Fruit fly (Drosophila melanogaster) whole organism, embryonic: ENCODE measurements around the gene papi.

ENCODE experiments used
- Atf3 ChIP-seq: fragments of 200-800 bp; sonication (Bioruptor generic); optimal IDR thresholded peaks from 3 replicates; lab custom pipeline; 2016; ENCODE audit warnings: missing biosample characterization, missing genetic modification characterization
- CG10543 ChIP-seq: fragments of 200-800 bp; sonication (Bioruptor generic); optimal IDR thresholded peaks from 3 replicates; lab custom pipeline; 2017; ENCODE audit warnings: missing biosample characterization, mild to moderate bottlenecking, missing genetic modification characterization, moderate library complexity
- CG11456 ChIP-seq: fragments of 200-800 bp; sonication (Bioruptor generic); IDR thresholded peaks from 3 replicates; pipeline ENCODE4 v1.3.6; 2022; ENCODE audit warnings: missing biosample characterization, missing genetic modification characterization
- CG12071 ChIP-seq: fragments of 200-800 bp; sonication (Bioruptor generic); optimal IDR thresholded peaks from 3 replicates; lab custom pipeline; 2018; ENCODE audit warnings: missing biosample characterization, mild to moderate bottlenecking, missing genetic modification characterization
- CG12219 ChIP-seq: fragments of 200-800 bp; sonication (Bioruptor generic); optimal IDR thresholded peaks from 3 replicates; lab custom pipeline; 2018; ENCODE audit warnings: missing biosample characterization, mild to moderate bottlenecking, missing genetic modification characterization
- CG12236 ChIP-seq: fragments of 200-800 bp; sonication (Bioruptor generic); optimal IDR thresholded peaks from 2 replicates; lab custom pipeline; 2016; ENCODE audit warnings: missing biosample characterization, missing genetic modification characterization
- CG12769 ChIP-seq: fragments of 200-800 bp; sonication (Bioruptor generic); optimal IDR thresholded peaks from 2 replicates; lab custom pipeline; 2019; ENCODE audit warnings: missing biosample characterization, mild to moderate bottlenecking, missing genetic modification characterization, moderate library complexity
- CG12942 ChIP-seq: fragments of 200-800 bp; sonication (Bioruptor generic); optimal IDR thresholded peaks from 3 replicates; lab custom pipeline; 2016; ENCODE audit warnings: missing biosample characterization, missing genetic modification characterization
- CG15011 ChIP-seq: fragments of 200-800 bp; sonication (Bioruptor generic); optimal IDR thresholded peaks from 3 replicates; lab custom pipeline; 2018; ENCODE audit warnings: missing biosample characterization, mild to moderate bottlenecking, missing genetic modification characterization
- CG16863 ChIP-seq: fragments of 200-800 bp; sonication (Bioruptor generic); optimal IDR thresholded peaks from 3 replicates; lab custom pipeline; 2016; ENCODE audit warnings: missing biosample characterization, missing genetic modification characterization
- CG17328 ChIP-seq: fragments of 200-800 bp; sonication (Bioruptor generic); IDR thresholded peaks from 2 replicates; pipeline ENCODE4 v1.3.6; 2022; ENCODE audit warnings: missing biosample characterization, missing genetic modification characterization
- CG17912 ChIP-seq: fragments of 200-800 bp; sonication (Bioruptor generic); optimal IDR thresholded peaks from 2 replicates; lab custom pipeline; 2018; ENCODE audit warnings: missing biosample characterization, mild to moderate bottlenecking, missing genetic modification characterization
- CG30020 ChIP-seq: fragments of 200-800 bp; optimal IDR thresholded peaks from 2 replicates; lab custom pipeline; 2019; ENCODE audit warnings: missing biosample characterization, mild to moderate bottlenecking, missing genetic modification characterization, moderate library complexity
- CG31388 ChIP-seq: fragments of 200-800 bp; sonication (Bioruptor generic); optimal IDR thresholded peaks from 2 replicates; lab custom pipeline; 2016; ENCODE audit warnings: missing biosample characterization, missing genetic modification characterization
- CG33213 ChIP-seq: fragments of 200-800 bp; sonication (Bioruptor generic); optimal IDR thresholded peaks from 3 replicates; lab custom pipeline; 2016; ENCODE audit warnings: missing biosample characterization, missing genetic modification characterization
- CG3726 ChIP-seq: fragments of 200-800 bp; sonication (Bioruptor generic); IDR thresholded peaks from 3 replicates; pipeline ENCODE4, ENCODE4 v1.3.6; 2022; ENCODE audit warnings: missing biosample characterization, missing genetic modification characterization
- CG4404 ChIP-seq: fragments of 200-800 bp; sonication (Bioruptor generic); IDR thresholded peaks from 2 replicates; pipeline ENCODE4 v1.3.6; 2022; ENCODE audit warnings: missing biosample characterization, missing genetic modification characterization
- CG6791 ChIP-seq: fragments of 200-800 bp; sonication (Bioruptor generic); IDR thresholded peaks from 3 replicates; pipeline ENCODE4 v1.3.6; 2022; ENCODE audit warnings: missing biosample characterization, missing genetic modification characterization; ENCODE audit not compliant: partially characterized antibody
- CG9215 ChIP-seq: fragments of 200-800 bp; sonication (Bioruptor generic); IDR thresholded peaks from 2 replicates; pipeline ENCODE4 v1.3.6; 2022; ENCODE audit warnings: missing biosample characterization, missing genetic modification characterization
- CTCF ChIP-seq: fragments of 200-800 bp; sonication (Bioruptor generic); optimal IDR thresholded peaks from 2 replicates; lab custom pipeline; 2017; ENCODE audit warnings: missing biosample characterization, mild to moderate bottlenecking, missing genetic modification characterization, moderate library complexity
- Chrac-16 ChIP-seq: fragments of 200-800 bp; sonication (Bioruptor generic); optimal IDR thresholded peaks from 3 replicates; lab custom pipeline; 2016; ENCODE audit warnings: missing biosample characterization, missing genetic modification characterization
- D ChIP-seq, 2 experiments: fragments of 200-800 bp in 1 of 2; fragments of >200 bp in 1 of 2; sonication (Bioruptor generic) in 1 of 2; optimal IDR thresholded peaks; 2 replicates in 1 of 2; 3 replicates in 1 of 2; lab custom pipeline; 2017; ENCODE audit warnings: mild to moderate bottlenecking in 1 of 2, missing biosample characterization in 1 of 2, missing genetic modification characterization in 1 of 2, missing genetic modification reagents in 1 of 2
- Drgx ChIP-seq: fragments of 200-800 bp; sonication (Bioruptor generic); IDR thresholded peaks from 2 replicates; pipeline ENCODE4 v1.3.6; 2022; ENCODE audit warnings: missing biosample characterization, missing genetic modification characterization
- H15 ChIP-seq: fragments of 200-800 bp; sonication (Bioruptor generic); IDR thresholded peaks from 3 replicates; pipeline ENCODE4 v1.3.6; 2022; ENCODE audit warnings: missing biosample characterization, missing genetic modification characterization
- HLHmδ ChIP-seq: fragments of 200-800 bp; sonication (Bioruptor generic); optimal IDR thresholded peaks from 2 replicates; lab custom pipeline; 2018; ENCODE audit warnings: missing biosample characterization, mild to moderate bottlenecking, missing genetic modification characterization, moderate library complexity
- Lpt ChIP-seq: fragments of >200 bp; optimal IDR thresholded peaks from 2 replicates; lab custom pipeline; 2018; ENCODE audit warnings: missing biosample characterization, missing genetic modification characterization
- MESR4 ChIP-seq: fragments of 200-800 bp; sonication (Bioruptor generic); optimal IDR thresholded peaks from 2 replicates; lab custom pipeline; 2018; ENCODE audit warnings: missing biosample characterization, mild to moderate bottlenecking, missing genetic modification characterization, moderate library complexity
- Oaz ChIP-seq: fragments of 200-800 bp; sonication (Bioruptor generic); IDR thresholded peaks from 2 replicates; pipeline ENCODE4 v1.3.6; 2022; ENCODE audit warnings: missing biosample characterization, missing genetic modification characterization
- Pdp1 ChIP-seq, 2 experiments: fragments of 200-800 bp; sonication (Bioruptor generic); optimal IDR thresholded peaks; 3 replicates each; lab custom pipeline; 2016; ENCODE audit warnings: missing biosample characterization in 2 of 2, missing genetic modification characterization in 2 of 2, mild to moderate bottlenecking in 1 of 2, moderate library complexity in 1 of 2
- Spps ChIP-seq: fragments of 200-800 bp; sonication (Bioruptor generic); optimal IDR thresholded peaks from 2 replicates; lab custom pipeline; 2018; ENCODE audit warnings: missing biosample characterization, mild to moderate bottlenecking, missing genetic modification characterization
- Sry-δ ChIP-seq: fragments of 200-800 bp; sonication (Bioruptor generic); optimal IDR thresholded peaks from 2 replicates; lab custom pipeline; 2016; ENCODE audit warnings: missing biosample characterization, missing genetic modification characterization
- abd-A ChIP-seq: fragments of 200-800 bp; sonication (Bioruptor generic); optimal IDR thresholded peaks from 3 replicates; lab custom pipeline; 2019; ENCODE audit warnings: missing biosample characterization, mild to moderate bottlenecking, missing genetic modification characterization, moderate library complexity
- ase ChIP-seq: fragments of 200-800 bp; sonication (Bioruptor generic); IDR thresholded peaks from 3 replicates; pipeline ENCODE4 v1.3.6; 2022; ENCODE audit warnings: missing biosample characterization, missing genetic modification characterization
- cg ChIP-seq: fragments of 200-800 bp; sonication (Bioruptor generic); optimal IDR thresholded peaks from 3 replicates; lab custom pipeline; 2019; ENCODE audit warnings: missing biosample characterization, mild to moderate bottlenecking, missing genetic modification characterization, moderate library complexity
- crc ChIP-seq: fragments of 200-800 bp; sonication (Bioruptor generic); optimal IDR thresholded peaks from 2 replicates; lab custom pipeline; 2016; ENCODE audit warnings: missing biosample characterization, missing genetic modification characterization
- gem ChIP-seq: fragments of 200-800 bp; sonication (Bioruptor generic); optimal IDR thresholded peaks from 2 replicates; lab custom pipeline; 2019; ENCODE audit warnings: missing biosample characterization, mild to moderate bottlenecking, missing genetic modification characterization, moderate library complexity
- kah ChIP-seq: fragments of 200-800 bp; sonication (Bioruptor generic); optimal IDR thresholded peaks from 2 replicates; lab custom pipeline; 2018; ENCODE audit warnings: missing biosample characterization, mild to moderate bottlenecking, missing genetic modification characterization
- onecut ChIP-seq: fragments of 200-800 bp; sonication (Bioruptor generic); IDR thresholded peaks from 2 replicates; pipeline ENCODE4 v1.3.6; 2022; ENCODE audit warnings: missing biosample characterization, missing genetic modification characterization
- peb ChIP-seq: fragments of 200-800 bp; sonication (Bioruptor generic); IDR thresholded peaks from 2 replicates; pipeline ENCODE4 v1.3.6; 2022; ENCODE audit warnings: missing biosample characterization, missing genetic modification characterization
- sens ChIP-seq: fragments of 200-800 bp; sonication (Bioruptor generic); peaks from one replicate; lab custom pipeline; 2016; ENCODE audit warnings: missing biosample characterization, missing genetic modification characterization
- sug ChIP-seq: fragments of 200-800 bp; optimal IDR thresholded peaks from 2 replicates; lab custom pipeline; 2019; ENCODE audit warnings: missing biosample characterization, mild to moderate bottlenecking, missing genetic modification characterization, moderate library complexity
- usp ChIP-seq: fragments of >200 bp; optimal IDR thresholded peaks from 2 replicates; lab custom pipeline; 2017; ENCODE audit warnings: missing biosample characterization, missing genetic modification characterization

Gene papi

dm6 chr2L:2182735-2183340 is 37.7 kb upstream of the papi start (continued):
- TF ChIP-seq cg (GFP tag; lab: Kevin White, UChicago) = no peak
- TF ChIP-seq Lpt (GFP tag; lab: Kevin White, UChicago) = no peak
- no peak for TF ChIP-seq usp
- TF ChIP-seq D (optimal IDR thresholded peaks at IDR 0.05; lab: Kevin White, UChicago) = no peak
- TF ChIP-seq D (GFP tag; optimal IDR thresholded peaks at IDR 0.05; lab: Kevin White, UChicago) = peak; percentile 67
- peak; percentile 43 for TF ChIP-seq CG12219 (GFP tag; lab: Kevin White, UChicago)
- TF ChIP-seq Chrac-16 (GFP tag; lab: Kevin White, UChicago) = peak; percentile 79
- peak; percentile 77 for TF ChIP-seq gem (tag; lab: Kevin White, UChicago)
- TF ChIP-seq CG12236 (GFP tag; lab: Kevin White, UChicago) = peak; percentile 63
- no peak for TF ChIP-seq CTCF (GFP tag; lab: Kevin White, UChicago)
- no peak for TF ChIP-seq CG6791
- peak; percentile 63 for TF ChIP-seq onecut (GFP tag; lab: Robert Waterston, UW)
- TF ChIP-seq Oaz (GFP tag; lab: Robert Waterston, UW) = no peak
- TF ChIP-seq Sry-δ (GFP tag; lab: Kevin White, UChicago) = peak; percentile 7
- TF ChIP-seq Spps = peak; percentile 77
- no peak for TF ChIP-seq CG12942 (GFP tag; lab: Kevin White, UChicago)
- TF ChIP-seq kah (GFP tag; lab: Kevin White, UChicago) = no peak
- TF ChIP-seq H15 = 0 out of 3 replicates have a peak, but pooled peaks have one; percentile 26
- no peak for TF ChIP-seq abd-A (tag; lab: Kevin White, UChicago)
- no peak for TF ChIP-seq crc
- TF ChIP-seq peb (GFP tag; lab: Robert Waterston, UW) = 0 out of 2 replicates have a peak, but pooled peaks have one; percentile 25
- TF ChIP-seq CG9215 (GFP tag; lab: Robert Waterston, UW) = no peak
- TF ChIP-seq sug (tag; lab: Kevin White, UChicago) = no peak

- TF ChIP-seq CG12769 (tag; lab: Kevin White, UChicago) (no peak), ase (GFP tag; lab: Robert Waterston, UW) (no peak), HLHmδ (GFP tag; lab: Kevin White, UChicago) (no peak), CG16863 (no peak), CG30020 (no peak), CG17328 (GFP tag; lab: Robert Waterston, UW) (no peak), CG12071 (GFP tag; lab: Kevin White, UChicago) (no peak), CG31388 (GFP tag; lab: Kevin White, UChicago) (no peak), Pdp1 (GFP tag; optimal IDR thresholded peaks at IDR 0.05; lab: Kevin White, UChicago) (peak in 1 of 2 experiments; percentile 86), CG15011 (no peak), CG17912 (GFP tag; lab: Kevin White, UChicago) (no peak), gem (tag; lab: Kevin White, UChicago) (no peak), Atf3 (no peak), CG11456 (0 out of 3 replicates have a peak, but pooled peaks have one; percentile 11), CG4404 (GFP tag; lab: Robert Waterston, UW) (no peak), Drgx (GFP tag; lab: Robert Waterston, UW) (peak; percentile 16; the same call in 1 of the 2 replicates), MESR4 (GFP tag; lab: Kevin White, UChicago) (no peak), sens (GFP tag; lab: Kevin White, UChicago) (peak; percentile 61), CG10543 (GFP tag; lab: Kevin White, UChicago) (no peak), CG3726 (GFP tag; lab: Robert Waterston, UW) (no peak), CG33213 (no peak)
These were observed 36.4 kb upstream of the papi start for dm6 chr2L:2184129-2184528.
